Worm (Caenorhabditis elegans) whole organism, early embryonic: ENCODE measurements around the gene R53.4.

Source experiments
- aly-1 ChIP-seq: sonication (generic microtip); optimal IDR thresholded peaks from 2 replicates; lab custom pipeline; 2016; ENCODE audit warnings: missing genetic modification characterization, missing compliant biosample characterization
- ama-1 ChIP-seq: fragments of 150-350 bp; optimal IDR thresholded peaks from 2 replicates; lab custom pipeline; 2014
- flt-1 ChIP-seq: fragments of 200-800 bp; sonication (Bioruptor generic); IDR thresholded peaks from 2 replicates; pipeline ENCODE4 v1.3.6; 2022; ENCODE audit warnings: missing genetic modification characterization, missing compliant biosample characterization
- hnd-1 ChIP-seq: sonication (generic microtip); optimal IDR thresholded peaks from 2 replicates; lab custom pipeline; 2016; ENCODE audit warnings: missing genetic modification characterization, missing compliant biosample characterization

- TF ChIP-seq aly-1 (tag; lab: Kevin White, UChicago), result no peak
- no peak for TF ChIP-seq hnd-1 (tag; lab: Kevin White, UChicago)
- no peak for TF ChIP-seq ama-1 (lab: Kevin White, UChicago)
- TF ChIP-seq flt-1 (GFP tag; lab: Robert Waterston, UW), result no peak
These were observed 4.0 kb downstream of the R53.4 start for ce11 chrII:9963808-9964207.
